Fruit fly (Drosophila melanogaster): Measurements from ENCODE around the gene tplus3b.
A peak's percentile ranks its signal among the peaks of the same experiment; 100 is the strongest.

The tplus3b gene

DNA sequence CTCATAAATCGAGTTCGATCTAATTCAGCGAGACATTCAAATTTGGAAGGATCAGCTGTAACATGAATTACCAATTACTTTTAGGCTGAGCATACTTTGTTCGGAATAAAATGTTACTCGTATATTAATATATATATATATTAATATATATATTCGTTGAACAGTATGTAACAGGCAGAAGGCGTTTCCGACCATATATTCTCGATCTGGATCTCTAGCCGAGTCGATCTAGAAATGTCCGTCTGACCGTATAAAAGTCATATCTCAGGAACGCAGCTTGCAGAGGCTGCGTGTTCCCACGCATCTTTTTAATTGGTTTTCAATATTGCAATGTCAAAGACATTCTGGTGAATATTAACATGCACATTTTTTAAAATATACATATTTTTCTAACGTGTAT, at the start of gene tplus3b:
Gene tplus3b (minus strand): TSS at position 101 of the 400 bp plus-strand sequence.
- no peak for TF ChIP-seq CG6276 (GFP tag; optimal IDR thresholded peaks at IDR 0.05)
- TF ChIP-seq Hr38 (GFP tag; optimal IDR thresholded peaks at IDR 0.05): no peak
- no peak for TF ChIP-seq esn (GFP tag; optimal IDR thresholded peaks at IDR 0.05)
- TF ChIP-seq CG1621 (tag; optimal IDR thresholded peaks at IDR 0.05): no peak
- TF ChIP-seq CG8119 (GFP tag; IDR thresholded peaks at IDR 0.05): no peak
- no peak for TF ChIP-seq vri (GFP tag; optimal IDR thresholded peaks at IDR 0.05)
- TF ChIP-seq CG15336 (GFP tag; IDR thresholded peaks at IDR 0.05): no peak
- TF ChIP-seq Sox15 (GFP tag; optimal IDR thresholded peaks at IDR 0.05): no peak
- TF ChIP-seq fd85E (GFP tag; optimal IDR thresholded peaks at IDR 0.05): no peak
- no peak for TF ChIP-seq pdm3 (GFP tag; optimal IDR thresholded peaks at IDR 0.05)
- no peak for TF ChIP-seq CG34406 (GFP tag; optimal IDR thresholded peaks at IDR 0.05)

DNA sequence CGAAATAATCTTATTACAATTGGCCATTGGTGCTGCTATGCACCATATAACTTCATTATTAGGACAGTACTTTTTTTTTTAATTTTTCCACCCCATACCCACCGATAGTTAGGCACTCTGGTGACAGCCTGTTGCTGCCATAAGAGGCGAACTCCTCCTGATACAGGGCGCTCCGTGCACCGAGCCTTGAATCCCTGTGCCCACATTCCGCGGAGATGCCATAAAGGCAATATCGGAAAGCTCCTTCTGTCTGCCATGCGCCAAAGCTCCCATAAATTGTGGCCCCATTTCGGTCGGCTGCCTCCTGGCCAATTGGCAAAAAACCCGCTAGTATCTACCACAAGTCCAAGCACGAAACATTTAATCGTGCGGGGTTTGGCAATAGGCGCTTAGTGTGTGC, 49.0 kb upstream of the tplus3b start:
- TF ChIP-seq acj6 (GFP tag; optimal IDR thresholded peaks at IDR 0.05) (no peak), CG6854 (GFP tag; optimal IDR thresholded peaks at IDR 0.05) (no peak), Lpt (GFP tag; optimal IDR thresholded peaks at IDR 0.05) (no peak), topi (GFP tag; optimal IDR thresholded peaks at IDR 0.05) (no peak)

DNA sequence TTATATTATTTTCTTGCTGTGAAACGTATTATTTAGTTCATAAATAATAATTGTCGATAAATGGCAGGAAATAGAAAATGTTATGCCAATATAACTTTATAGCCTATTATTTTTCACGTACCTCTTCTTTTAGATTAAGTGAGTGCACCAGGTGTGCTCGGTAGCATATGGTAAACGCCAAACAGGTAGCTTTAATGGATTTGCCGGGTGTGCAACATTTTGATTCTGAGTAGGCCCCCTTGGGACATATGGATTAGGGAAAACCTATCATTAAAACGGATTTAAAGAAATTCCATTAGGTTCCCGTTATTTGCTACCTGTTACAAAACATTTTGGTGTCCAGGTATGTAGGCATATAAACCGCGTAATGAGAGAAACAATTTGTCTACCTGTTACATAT, 47.1 kb upstream of the tplus3b start, which contains the start of gene dunk:
Gene dunk (plus strand): TSS at position 301 of the 400 bp plus-strand sequence.
- no peak for TF ChIP-seq CG7368 (GFP tag; optimal IDR thresholded peaks at IDR 0.05)
- no peak for TF ChIP-seq achi (GFP tag; optimal IDR thresholded peaks at IDR 0.05)
- TF ChIP-seq fd85E (GFP tag; optimal IDR thresholded peaks at IDR 0.05): no peak
- TF ChIP-seq salr (GFP tag; optimal IDR thresholded peaks at IDR 0.05): no peak
- TF ChIP-seq acj6 (GFP tag; optimal IDR thresholded peaks at IDR 0.05): no peak
- TF ChIP-seq CG32006 (GFP tag; optimal IDR thresholded peaks at IDR 0.05): no peak
- TF ChIP-seq OdsH (GFP tag; optimal IDR thresholded peaks at IDR 0.05): no peak
- no peak for TF ChIP-seq Met (GFP tag; optimal IDR thresholded peaks at IDR 0.05)
- no peak for TF ChIP-seq lz (GFP tag; optimal IDR thresholded peaks at IDR 0.05)
- no peak for TF ChIP-seq Ets96B (tag; optimal IDR thresholded peaks at IDR 0.05)
- TF ChIP-seq CG6792 (GFP tag; optimal IDR thresholded peaks at IDR 0.05): no peak
- TF ChIP-seq CG6276 (GFP tag; optimal IDR thresholded peaks at IDR 0.05): no peak
- TF ChIP-seq CG3919 (GFP tag; optimal IDR thresholded peaks at IDR 0.05): no peak
- no peak for TF ChIP-seq CG4318 (GFP tag; optimal IDR thresholded peaks at IDR 0.05)
- TF ChIP-seq Hr38 (GFP tag; optimal IDR thresholded peaks at IDR 0.05): no peak
- TF ChIP-seq CG6163 (GFP tag; IDR thresholded peaks at IDR 0.05): no peak
- no peak for TF ChIP-seq CG6808 (GFP tag; optimal IDR thresholded peaks at IDR 0.05)
- TF ChIP-seq CG11902 (GFP tag; optimal IDR thresholded peaks at IDR 0.05): no peak

DNA sequence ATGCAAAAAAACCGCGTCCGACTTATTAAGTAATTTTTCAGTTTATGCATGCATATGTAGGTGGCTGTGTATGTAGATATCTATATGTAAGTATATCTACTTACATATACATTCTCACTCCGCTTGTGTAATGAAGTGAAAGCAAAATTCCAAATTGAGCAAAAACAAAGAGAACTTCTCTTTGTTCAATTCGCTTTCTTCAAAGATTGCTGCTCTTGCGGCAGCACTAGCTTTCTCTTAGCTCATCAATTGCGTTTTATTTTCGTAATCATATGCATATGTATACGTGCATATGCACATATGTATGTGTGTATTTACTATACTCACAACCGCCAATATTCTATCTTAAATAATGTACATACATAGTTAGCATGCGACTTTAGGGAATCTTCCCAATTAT, 44.5 kb upstream of the tplus3b start:
- TF ChIP-seq esn (GFP tag; optimal IDR thresholded peaks at IDR 0.05) (no peak), CG7368 (GFP tag; optimal IDR thresholded peaks at IDR 0.05) (no peak), CG16779 (tag; optimal IDR thresholded peaks at IDR 0.05) (no peak), CG15336 (GFP tag; IDR thresholded peaks at IDR 0.05) (0 out of 2 replicates have a peak, but pooled peaks have one; percentile 9), OdsH (GFP tag; optimal IDR thresholded peaks at IDR 0.05) (no peak), topi (GFP tag; optimal IDR thresholded peaks at IDR 0.05) (no peak), vri (GFP tag; optimal IDR thresholded peaks at IDR 0.05) (peak; percentile 82), CG32006 (GFP tag; optimal IDR thresholded peaks at IDR 0.05) (no peak), Blimp-1 (GFP tag; optimal IDR thresholded peaks at IDR 0.05) (peak; percentile 48), CG6854 (GFP tag; optimal IDR thresholded peaks at IDR 0.05) (no peak), acj6 (GFP tag; optimal IDR thresholded peaks at IDR 0.05) (no peak), CG9139 (GFP tag; optimal IDR thresholded peaks at IDR 0.05) (no peak), fkh (GFP tag; optimal IDR thresholded peaks at IDR 0.05) (peak; percentile 36), Sox102F (GFP tag; optimal IDR thresholded peaks at IDR 0.05) (no peak), Eip78C (GFP tag) (peak; percentile 56), CG3032 (tag; optimal IDR thresholded peaks at IDR 0.05) (no peak), CG11294 (GFP tag; IDR thresholded peaks at IDR 0.05) (no peak), CG6276 (GFP tag; optimal IDR thresholded peaks at IDR 0.05) (no peak), Sox14 (GFP tag; optimal IDR thresholded peaks at IDR 0.05) (peak; percentile 7), CG1621 (tag; optimal IDR thresholded peaks at IDR 0.05) (no peak)

Measured in whole organism, prepupa.